Fruit fly (Drosophila melanogaster): ENCODE results near the gene Saf6.

The Saf6 gene

DNA sequence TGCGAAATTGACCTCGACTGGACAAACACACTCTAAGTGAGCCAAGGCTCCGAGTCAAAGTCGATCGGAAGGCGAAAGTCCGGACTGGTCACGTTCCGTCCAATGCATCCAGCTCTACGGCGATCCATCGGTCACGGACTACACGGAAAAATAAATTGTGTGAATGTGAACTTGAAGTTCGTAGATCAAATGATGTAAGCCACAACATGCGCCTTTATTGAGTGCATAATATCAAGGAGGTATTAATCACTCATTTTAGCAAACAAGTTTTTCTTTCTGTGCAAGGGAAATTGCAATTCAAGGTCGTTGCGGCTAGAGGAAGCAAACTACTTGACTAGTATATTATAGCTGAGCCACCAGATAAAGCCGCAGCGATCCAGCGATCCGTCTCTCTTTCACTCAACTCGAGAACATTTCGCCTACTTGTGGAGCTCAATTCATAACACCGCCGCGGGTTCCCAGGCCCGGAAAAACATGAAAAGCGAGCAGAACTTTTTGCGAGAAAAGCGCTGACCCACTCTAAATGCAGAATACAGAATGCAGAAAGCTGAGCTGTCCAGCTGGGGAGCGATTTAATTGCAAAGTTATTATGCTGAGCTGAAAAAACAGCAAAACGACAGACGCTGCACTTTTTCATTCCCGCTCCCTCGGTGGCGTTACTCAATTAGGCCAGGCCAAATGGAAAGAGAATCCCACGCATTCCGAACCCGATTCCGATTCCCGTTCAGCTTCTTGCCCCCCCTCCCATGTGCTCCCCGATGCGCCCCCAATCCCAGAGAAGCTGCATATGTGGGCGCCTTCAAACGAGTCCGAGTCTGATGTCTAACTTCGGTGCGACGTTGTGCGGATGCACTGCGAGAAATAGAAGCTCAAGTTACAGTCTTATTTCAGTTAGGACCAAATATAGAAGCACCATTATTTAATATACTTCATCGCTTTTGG, 28.4 kb upstream of the Saf6 start:
- TF ChIP-seq CG8159 (tag; optimal IDR thresholded peaks at IDR 0.05) (peak; percentile 52), CG10348 (GFP tag; IDR thresholded peaks at IDR 0.05) (no peak), rn (GFP tag; IDR thresholded peaks at IDR 0.05) (peak; percentile 33; the same call in 1 of the 2 replicates), Pif1A (GFP tag; optimal IDR thresholded peaks at IDR 0.05) (peak; percentile 32), CG12605 (GFP tag; IDR thresholded peaks at IDR 0.05) (peak; percentile 65), CG32121 (GFP tag; IDR thresholded peaks at IDR 0.05) (peak; percentile 12; the same call in 1 of the 2 replicates), EcR (GFP tag; optimal IDR thresholded peaks at IDR 0.05) (no peak), CG4496 (GFP tag; IDR thresholded peaks at IDR 0.05) (peak; percentile 75), CG17806 (tag; optimal IDR thresholded peaks at IDR 0.05) (peak; percentile 52), CG8301 (tag; optimal IDR thresholded peaks at IDR 0.05) (peak; percentile 70), CG15710 (tag; optimal IDR thresholded peaks at IDR 0.05) (peak; percentile 15), CG34367 (tag; optimal IDR thresholded peaks at IDR 0.05) (peak; percentile 48), D1 (tag; optimal IDR thresholded peaks at IDR 0.05) (no peak), Pif1B (GFP tag; optimal IDR thresholded peaks at IDR 0.05) (no peak), CG13204 (GFP tag; optimal IDR thresholded peaks at IDR 0.05) (peak; percentile 23), CG9948 (tag; optimal IDR thresholded peaks at IDR 0.05) (peak; percentile 32), gl (tag; optimal IDR thresholded peaks at IDR 0.05) (peak; percentile 37), fd96Ca (GFP tag; IDR thresholded peaks at IDR 0.05) (peak; percentile 53; the same call in 2 of the 3 replicates), Ets98B (GFP tag; IDR thresholded peaks at IDR 0.05) (peak; percentile 59), Snoo (tag; optimal IDR thresholded peaks at IDR 0.05) (no peak), CG14655 (GFP tag; optimal IDR thresholded peaks at IDR 0.05) (peak; percentile 75)

- TF ChIP-seq CG14655 (GFP tag; optimal IDR thresholded peaks at IDR 0.05) (no peak), rn (GFP tag; IDR thresholded peaks at IDR 0.05) (no peak), CG8159 (tag; optimal IDR thresholded peaks at IDR 0.05) (no peak), fd96Ca (GFP tag; IDR thresholded peaks at IDR 0.05) (no peak), CG4496 (GFP tag; IDR thresholded peaks at IDR 0.05) (no peak), CG15710 (tag; optimal IDR thresholded peaks at IDR 0.05) (no peak), CG17806 (tag; optimal IDR thresholded peaks at IDR 0.05) (no peak)
Measured at dm6 chr2L:843301-843700, 27.6 kb upstream of the Saf6 start.

DNA sequence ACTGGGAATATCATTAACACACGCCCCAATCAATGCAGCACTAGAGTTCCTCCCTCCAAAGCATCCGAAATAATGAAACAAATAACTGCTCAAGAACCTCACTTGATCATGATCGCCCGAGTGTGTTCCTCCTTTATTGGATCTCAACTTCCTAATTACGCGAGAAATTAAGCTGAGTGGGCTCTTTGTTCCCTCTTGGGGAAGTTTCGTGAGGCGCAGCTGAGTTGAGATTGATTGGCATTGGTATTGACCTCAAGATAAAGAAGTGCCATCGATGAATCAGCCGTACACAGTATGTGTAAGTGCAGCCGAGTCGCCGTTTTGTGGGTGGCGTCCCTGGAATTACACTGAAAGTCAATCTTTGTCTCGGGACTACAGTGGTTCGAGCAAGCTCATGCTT, 27.1 kb upstream of the Saf6 start:
- TF ChIP-seq CG13204 (GFP tag; optimal IDR thresholded peaks at IDR 0.05) (no peak), CG8159 (tag; optimal IDR thresholded peaks at IDR 0.05) (no peak), CG34367 (tag; optimal IDR thresholded peaks at IDR 0.05) (no peak), EcR (GFP tag; optimal IDR thresholded peaks at IDR 0.05) (peak; percentile 65), D1 (tag; optimal IDR thresholded peaks at IDR 0.05) (no peak), CG10348 (GFP tag; IDR thresholded peaks at IDR 0.05) (no peak)

- TF ChIP-seq CG10348 (GFP tag; IDR thresholded peaks at IDR 0.05) (0 out of 2 replicates have a peak, but pooled peaks have one; percentile 22), CG34367 (tag; optimal IDR thresholded peaks at IDR 0.05) (peak; percentile 94), CG32121 (GFP tag; IDR thresholded peaks at IDR 0.05) (peak; percentile 95), Ets98B (GFP tag; IDR thresholded peaks at IDR 0.05) (peak; percentile 96), CG12605 (GFP tag; IDR thresholded peaks at IDR 0.05) (peak; percentile 96), CG8301 (tag; optimal IDR thresholded peaks at IDR 0.05) (peak; percentile 93), CG9948 (tag; optimal IDR thresholded peaks at IDR 0.05) (peak; percentile 93), CG8159 (tag; optimal IDR thresholded peaks at IDR 0.05) (peak; percentile 95), EcR (GFP tag; optimal IDR thresholded peaks at IDR 0.05) (peak; percentile 88), D1 (tag; optimal IDR thresholded peaks at IDR 0.05) (peak; percentile 78), Snoo (tag; optimal IDR thresholded peaks at IDR 0.05) (peak; percentile 97), CG14655 (GFP tag; optimal IDR thresholded peaks at IDR 0.05) (peak; percentile 96), CG15710 (tag; optimal IDR thresholded peaks at IDR 0.05) (peak; percentile 96), CG17806 (tag; optimal IDR thresholded peaks at IDR 0.05) (peak; percentile 94), gl (tag; optimal IDR thresholded peaks at IDR 0.05) (peak; percentile 93), CG4496 (GFP tag; IDR thresholded peaks at IDR 0.05) (peak; percentile 98), CG13204 (GFP tag; optimal IDR thresholded peaks at IDR 0.05) (no peak), Pif1B (GFP tag; optimal IDR thresholded peaks at IDR 0.05) (peak; percentile 95), rn (GFP tag; IDR thresholded peaks at IDR 0.05) (peak; percentile 95), Pif1A (GFP tag; optimal IDR thresholded peaks at IDR 0.05) (peak; percentile 94), fd96Ca (GFP tag; IDR thresholded peaks at IDR 0.05) (peak; percentile 96)
Measured at dm6 chr2L:841708-842107, 26.0 kb upstream of the Saf6 start.

- TF ChIP-seq Ets98B (GFP tag; IDR thresholded peaks at IDR 0.05) (peak; percentile 36; the same call in 1 of the 2 replicates), CG8301 (tag; optimal IDR thresholded peaks at IDR 0.05) (no peak), CG13204 (GFP tag; optimal IDR thresholded peaks at IDR 0.05) (peak; percentile 25), Pif1B (GFP tag; optimal IDR thresholded peaks at IDR 0.05) (no peak), CG12605 (GFP tag; IDR thresholded peaks at IDR 0.05) (0 out of 2 replicates have a peak, but pooled peaks have one; percentile 45), CG32121 (GFP tag; IDR thresholded peaks at IDR 0.05) (peak; percentile 35; the same call in 1 of the 2 replicates), rn (GFP tag; IDR thresholded peaks at IDR 0.05) (no peak), CG10348 (GFP tag; IDR thresholded peaks at IDR 0.05) (no peak)
Measured at dm6 chr2L:840716-841115, 25.0 kb upstream of the Saf6 start.

DNA sequence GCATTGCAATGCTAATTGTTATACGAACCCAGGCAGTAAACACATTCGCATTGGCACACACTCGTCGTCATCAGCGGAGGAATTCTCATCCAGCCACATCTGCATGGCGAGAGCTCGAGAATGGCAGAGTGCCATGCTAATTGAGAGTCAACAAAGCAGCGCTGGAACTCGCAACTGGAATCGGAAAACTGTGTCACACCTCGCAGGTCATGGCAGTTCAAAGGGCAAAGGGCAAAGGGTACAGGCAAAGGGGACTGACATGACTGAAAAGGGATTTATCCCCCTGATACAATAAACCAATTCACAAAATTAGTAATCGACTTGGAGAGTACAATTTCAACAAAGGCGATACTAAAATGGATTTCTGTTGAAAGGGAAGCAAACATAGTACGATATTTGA, 24.3 kb upstream of the Saf6 start:
- TF ChIP-seq CG4496 (GFP tag; IDR thresholded peaks at IDR 0.05) (no peak), CG34367 (tag; optimal IDR thresholded peaks at IDR 0.05) (no peak), CG10348 (GFP tag; IDR thresholded peaks at IDR 0.05) (no peak), EcR (GFP tag; optimal IDR thresholded peaks at IDR 0.05) (peak; percentile 69), CG12605 (GFP tag; IDR thresholded peaks at IDR 0.05) (no peak), gl (tag; optimal IDR thresholded peaks at IDR 0.05) (peak; percentile 24)

Data from whole organism, pupa.